Worm (Caenorhabditis elegans) whole organism, young adult: Measurements from ENCODE around the gene fbxa-5.

Source experiments
- F33H1.4 ChIP-seq: fragments of 200-800 bp; sonication (Bioruptor generic); IDR thresholded peaks from 2 replicates; pipeline ENCODE4 v1.3.6; 2022; ENCODE audit warnings: missing genetic modification reagents, missing genetic modification characterization, missing compliant biosample characterization
- T07F8.4 ChIP-seq: sonication (generic microtip); optimal IDR thresholded peaks from 2 replicates; lab custom pipeline; 2016; ENCODE audit warnings: mild to moderate bottlenecking, missing genetic modification characterization, moderate library complexity, missing compliant biosample characterization
- ama-1 ChIP-seq, 3 experiments: fragments of 150-350 bp in 1 of 3; sonication (generic microtip) in 2 of 3; optimal IDR thresholded peaks; 2 replicates each; lab custom pipeline; 2014 to 2018; ENCODE audit warnings: missing biosample characterization in 2 of 3, missing genetic modification characterization in 2 of 3, missing genetic modification reagents in 2 of 3
- cebp-2 ChIP-seq: fragments of 200-800 bp; sonication (Bioruptor generic); IDR thresholded peaks from 2 replicates; pipeline ENCODE4 v1.3.6; 2022; ENCODE audit warnings: missing genetic modification characterization, missing compliant biosample characterization
- ceh-79 ChIP-seq: sonication (generic microtip); optimal IDR thresholded peaks from 2 replicates; lab custom pipeline; 2017; ENCODE audit warnings: mild to moderate bottlenecking, missing genetic modification characterization, missing compliant biosample characterization
- efl-1 ChIP-seq: fragments of 150-350 bp; optimal IDR thresholded peaks from 2 replicates; lab custom pipeline; 2014; ENCODE audit warnings: missing biosample characterization, missing genetic modification reagents, missing genetic modification characterization
- hmg-20 ChIP-seq: fragments of 200-800 bp; sonication (Bioruptor generic); IDR thresholded peaks from 2 replicates; pipeline ENCODE4 v1.3.6; 2022; ENCODE audit warnings: missing genetic modification reagents, missing genetic modification characterization, missing compliant biosample characterization
- hrde-1 ChIP-seq: sonication (generic microtip); optimal IDR thresholded peaks from 2 replicates; lab custom pipeline; 2016; ENCODE audit warnings: missing genetic modification characterization, mild to moderate bottlenecking, missing compliant biosample characterization, moderate library complexity, missing genotype, missing genetic modification reagents, borderline replicate concordance
- nhr-80 ChIP-seq: sonication (generic microtip); optimal IDR thresholded peaks from 2 replicates; lab custom pipeline; 2016; ENCODE audit warnings: missing genetic modification characterization, missing compliant biosample characterization
- sea-2 ChIP-seq: fragments of 200-800 bp; sonication (Bioruptor generic); IDR thresholded peaks from 2 replicates; pipeline ENCODE4 v1.3.6; 2022; ENCODE audit warnings: missing genetic modification characterization, missing compliant biosample characterization
- unc-62 ChIP-seq: fragments of 150-350 bp; optimal IDR thresholded peaks from 2 replicates; lab custom pipeline; 2014; ENCODE audit warnings: missing biosample characterization, missing genetic modification reagents, missing genetic modification characterization
- ztf-25 ChIP-seq: fragments of 200-800 bp; sonication (Bioruptor generic); IDR thresholded peaks from 2 replicates; pipeline ENCODE4 v1.3.6; 2022; ENCODE audit warnings: missing genetic modification reagents, missing genetic modification characterization, missing compliant biosample characterization

DNA sequence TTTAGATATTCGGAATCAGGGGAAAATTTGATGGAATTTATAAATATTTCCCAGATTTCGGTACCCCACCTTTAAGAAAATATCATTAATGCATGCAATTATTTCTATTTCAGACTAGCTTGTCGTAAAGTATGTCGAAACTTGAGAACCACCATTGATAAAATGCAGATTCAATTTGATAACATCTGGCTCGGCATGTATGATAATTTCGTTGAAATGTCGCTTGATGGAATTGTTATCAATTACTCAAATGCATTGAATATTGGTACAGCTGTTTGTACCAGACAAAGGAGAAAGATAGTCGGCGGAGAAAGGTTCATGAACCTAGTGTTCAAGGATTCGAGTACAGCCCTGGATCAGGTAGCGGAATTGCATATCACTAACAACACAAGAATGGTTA, 8.2 kb downstream of the fbxa-5 start, which contains the start of gene Y82E9BL.19:
- TF ChIP-seq hrde-1 (no peak), sea-2 (GFP tag; lab: Robert Waterston, UW) (no peak), ama-1 (optimal IDR thresholded peaks at IDR 0.05; lab: Kevin White, UChicago) (no peak), ama-1 (GFP tag; optimal IDR thresholded peaks at IDR 0.05; lab: Kevin White, UChicago) (no peak), ztf-25 (no peak), nhr-80 (tag; lab: Kevin White, UChicago) (peak; percentile 59), ceh-79 (tag; lab: Kevin White, UChicago) (no peak), T07F8.4 (tag; lab: Kevin White, UChicago) (no peak), unc-62 (GFP tag; lab: Kevin White, UChicago) (no peak), hmg-20 (GFP tag; lab: Robert Waterston, UW) (no peak), efl-1 (GFP tag; lab: Kevin White, UChicago) (no peak), cebp-2 (GFP tag; lab: Robert Waterston, UW) (no peak), F33H1.4 (GFP tag; lab: Robert Waterston, UW) (no peak)
